Fruit fly (Drosophila melanogaster) whole organism, prepupa: ENCODE measurements around the gene Usp5.

Experiments
- Blimp-1 ChIP-seq: fragments of 200-800 bp; sonication (Bioruptor generic); optimal IDR thresholded peaks from 3 replicates; lab custom pipeline; 2017; ENCODE audit warnings: missing biosample characterization, missing genetic modification characterization, mild to moderate bottlenecking, moderate library complexity, missing genetic modification reagents
- CG10669 ChIP-seq: fragments of 200-800 bp; sonication (Bioruptor generic); optimal IDR thresholded peaks from 3 replicates; lab custom pipeline; 2018; ENCODE audit warnings: missing biosample characterization, mild to moderate bottlenecking, missing genetic modification characterization, moderate library complexity
- CG11294 ChIP-seq: fragments of 200-800 bp; sonication (Bioruptor generic); IDR thresholded peaks from 2 replicates; pipeline ENCODE4 v1.3.6; 2022; ENCODE audit warnings: missing biosample characterization, missing genetic modification characterization
- CG11762 ChIP-seq: fragments of 200-800 bp; sonication (Bioruptor generic); optimal IDR thresholded peaks from 3 replicates; lab custom pipeline; 2016; ENCODE audit warnings: missing biosample characterization, missing genetic modification characterization; ENCODE audit not compliant: insufficient read depth
- CG11902 ChIP-seq: fragments of 200-800 bp; sonication (Bioruptor generic); optimal IDR thresholded peaks from 3 replicates; lab custom pipeline; 2016; ENCODE audit warnings: missing biosample characterization, missing genetic modification characterization
- CG1621 ChIP-seq: fragments of 200-800 bp; sonication (Bioruptor generic); optimal IDR thresholded peaks from 3 replicates; lab custom pipeline; 2018; ENCODE audit warnings: missing biosample characterization, mild to moderate bottlenecking, missing genetic modification characterization
- CG16779 ChIP-seq: fragments of 200-800 bp; sonication (Bioruptor generic); optimal IDR thresholded peaks from 3 replicates; lab custom pipeline; 2017; ENCODE audit warnings: missing biosample characterization, mild to moderate bottlenecking, missing genetic modification characterization
- CG3032 ChIP-seq: fragments of 200-800 bp; optimal IDR thresholded peaks from 2 replicates; lab custom pipeline; 2019; ENCODE audit warnings: missing biosample characterization, mild to moderate bottlenecking, missing genetic modification characterization, moderate library complexity
- CG31627 ChIP-seq: fragments of 200-800 bp; sonication (Bioruptor generic); optimal IDR thresholded peaks from 3 replicates; lab custom pipeline; 2016; ENCODE audit warnings: missing biosample characterization, missing genetic modification characterization
- CG32006 ChIP-seq: fragments of 200-800 bp; sonication (Bioruptor generic); optimal IDR thresholded peaks from 3 replicates; lab custom pipeline; 2017; ENCODE audit warnings: missing biosample characterization, mild to moderate bottlenecking, missing genetic modification characterization
- CG6163 ChIP-seq: fragments of 200-800 bp; sonication (Bioruptor generic); IDR thresholded peaks from 3 replicates; pipeline ENCODE4 v1.3.6; 2022; ENCODE audit warnings: missing biosample characterization, missing genetic modification characterization
- CG6792 ChIP-seq: fragments of 200-800 bp; sonication (Bioruptor generic); optimal IDR thresholded peaks from 3 replicates; lab custom pipeline; 2016; ENCODE audit warnings: missing biosample characterization, missing genetic modification characterization
- CG6808 ChIP-seq: fragments of 200-800 bp; sonication (Bioruptor generic); optimal IDR thresholded peaks from 3 replicates; lab custom pipeline; 2017; ENCODE audit warnings: missing biosample characterization, missing genetic modification characterization, mild to moderate bottlenecking, moderate library complexity, missing genetic modification reagents
- CG6854 ChIP-seq: fragments of 200-800 bp; sonication (Bioruptor generic); optimal IDR thresholded peaks from 2 replicates; lab custom pipeline; 2017; ENCODE audit warnings: missing biosample characterization, mild to moderate bottlenecking, missing genetic modification characterization
- CG7368 ChIP-seq: fragments of 200-800 bp; sonication (Bioruptor generic); optimal IDR thresholded peaks from 3 replicates; lab custom pipeline; 2016; ENCODE audit warnings: missing biosample characterization, missing genetic modification characterization
- Eip75B ChIP-seq: fragments of 200-800 bp; sonication (Bioruptor generic); optimal IDR thresholded peaks from 3 replicates; lab custom pipeline; 2016; ENCODE audit warnings: missing biosample characterization, missing genetic modification characterization
- Eip78C ChIP-seq: fragments of 200-800 bp; sonication (Bioruptor generic); peaks from one replicate; lab custom pipeline; 2016; ENCODE audit warnings: missing biosample characterization, missing genetic modification characterization
- Eip93F ChIP-seq: fragments of 200-800 bp; sonication (Bioruptor generic); optimal IDR thresholded peaks from 2 replicates; lab custom pipeline; 2016; ENCODE audit warnings: missing biosample characterization, mild to moderate bottlenecking, missing genetic modification characterization
- Ets21C ChIP-seq: fragments of 200-800 bp; sonication (Bioruptor generic); optimal IDR thresholded peaks from 3 replicates; lab custom pipeline; 2016; ENCODE audit warnings: missing biosample characterization, missing genetic modification characterization
- Ets96B ChIP-seq: fragments of 200-800 bp; optimal IDR thresholded peaks from 2 replicates; lab custom pipeline; 2019; ENCODE audit warnings: missing biosample characterization, mild to moderate bottlenecking, missing genetic modification characterization, moderate library complexity
- Hr39 ChIP-seq: fragments of 200-800 bp; sonication (Bioruptor generic); optimal IDR thresholded peaks from 2 replicates; lab custom pipeline; 2016; ENCODE audit warnings: missing biosample characterization, missing genetic modification characterization
- Lpt ChIP-seq: fragments of 200-800 bp; sonication (Bioruptor generic); optimal IDR thresholded peaks from 3 replicates; lab custom pipeline; 2016; ENCODE audit warnings: missing biosample characterization, missing genetic modification characterization
- Met ChIP-seq: fragments of 200-800 bp; sonication (Bioruptor generic); optimal IDR thresholded peaks from 3 replicates; lab custom pipeline; 2016; ENCODE audit warnings: missing biosample characterization, missing genetic modification characterization
- OdsH ChIP-seq: fragments of 200-800 bp; sonication (Bioruptor generic); optimal IDR thresholded peaks from 3 replicates; lab custom pipeline; 2016; ENCODE audit warnings: missing biosample characterization, missing genetic modification characterization
- Sox102F ChIP-seq: fragments of 200-800 bp; sonication (Bioruptor generic); optimal IDR thresholded peaks from 2 replicates; lab custom pipeline; 2016; ENCODE audit warnings: missing biosample characterization, mild to moderate bottlenecking, missing genetic modification characterization
- Sox14 ChIP-seq: fragments of 200-800 bp; sonication (Bioruptor generic); optimal IDR thresholded peaks from 3 replicates; lab custom pipeline; 2016; ENCODE audit warnings: missing biosample characterization, missing genetic modification characterization
- Sox15 ChIP-seq: fragments of 200-800 bp; sonication (Bioruptor generic); optimal IDR thresholded peaks from 3 replicates; lab custom pipeline; 2016; ENCODE audit warnings: missing biosample characterization, missing genetic modification characterization
- achi ChIP-seq: fragments of 200-800 bp; sonication (Bioruptor generic); optimal IDR thresholded peaks from 3 replicates; lab custom pipeline; 2016; ENCODE audit warnings: missing biosample characterization, missing genetic modification characterization
- acj6 ChIP-seq: fragments of 200-800 bp; sonication (Bioruptor generic); optimal IDR thresholded peaks from 3 replicates; lab custom pipeline; 2016; ENCODE audit warnings: missing biosample characterization, missing genetic modification characterization
- eg ChIP-seq: fragments of 200-800 bp; sonication (Bioruptor generic); IDR thresholded peaks from 3 replicates; pipeline ENCODE4 v1.3.6; 2022; ENCODE audit warnings: missing biosample characterization, missing genetic modification characterization
- esn ChIP-seq: fragments of 200-800 bp; sonication (Bioruptor generic); optimal IDR thresholded peaks from 2 replicates; lab custom pipeline; 2016; ENCODE audit warnings: missing biosample characterization, mild to moderate bottlenecking, missing genetic modification characterization, moderate library complexity
- fd59A ChIP-seq: fragments of 200-800 bp; sonication (Bioruptor generic); optimal IDR thresholded peaks from 2 replicates; lab custom pipeline; 2017; ENCODE audit warnings: missing biosample characterization, mild to moderate bottlenecking, missing genetic modification characterization, missing genetic modification reagents
- fkh ChIP-seq: fragments of 200-800 bp; sonication (Bioruptor generic); optimal IDR thresholded peaks from 3 replicates; lab custom pipeline; 2017; ENCODE audit warnings: missing biosample characterization, mild to moderate bottlenecking, missing genetic modification characterization, moderate library complexity
- lz ChIP-seq: fragments of 200-800 bp; sonication (Bioruptor generic); optimal IDR thresholded peaks from 3 replicates; lab custom pipeline; 2016; ENCODE audit warnings: missing biosample characterization, missing genetic modification characterization
- spab ChIP-seq: fragments of 200-800 bp; sonication (Bioruptor generic); optimal IDR thresholded peaks from 2 replicates; lab custom pipeline; 2017; ENCODE audit warnings: missing biosample characterization, mild to moderate bottlenecking, missing genetic modification characterization, missing genetic modification reagents
- ss ChIP-seq, 2 experiments: fragments of 200-800 bp; sonication (Bioruptor generic); optimal IDR thresholded peaks; 2 replicates in 1 of 2; 3 replicates in 1 of 2; lab custom pipeline; 2017 to 2018; ENCODE audit warnings: mild to moderate bottlenecking in 2 of 2, missing biosample characterization in 2 of 2, missing genetic modification characterization in 2 of 2, moderate library complexity in 1 of 2
- svp ChIP-seq: fragments of 200-800 bp; sonication (Bioruptor generic); peaks from one replicate; lab custom pipeline; 2016; ENCODE audit warnings: missing biosample characterization, missing genetic modification characterization
- topi ChIP-seq: fragments of 200-800 bp; sonication (Bioruptor generic); optimal IDR thresholded peaks from 3 replicates; lab custom pipeline; 2016; ENCODE audit warnings: missing biosample characterization, missing genetic modification characterization
- vri ChIP-seq: fragments of 200-800 bp; sonication (Bioruptor generic); optimal IDR thresholded peaks from 3 replicates; lab custom pipeline; 2016; ENCODE audit warnings: missing biosample characterization, mild to moderate bottlenecking, missing genetic modification characterization

The Usp5 gene

DNA sequence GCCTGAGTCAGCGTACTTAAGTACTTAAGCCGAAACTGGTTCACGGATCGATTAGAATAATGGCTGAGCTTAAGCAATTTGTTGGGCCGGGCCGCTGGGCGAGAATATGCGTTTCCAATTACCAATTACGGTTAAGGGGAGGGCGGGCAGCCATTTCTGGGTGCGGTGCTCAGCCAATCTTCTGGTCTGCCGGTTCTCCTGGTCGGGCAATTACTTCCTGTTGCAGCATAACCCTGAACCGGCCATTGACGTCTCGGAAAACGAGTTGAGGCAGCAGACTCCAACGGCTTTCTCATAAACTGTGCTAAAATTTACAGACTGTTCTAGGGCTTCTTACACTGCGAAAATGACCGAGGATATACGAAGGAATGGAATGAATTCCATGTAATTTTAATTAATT, 47.0 kb downstream of the Usp5 start:
- TF ChIP-seq CG10669 (GFP tag; lab: Kevin White, UChicago) = peak; percentile 31
- TF ChIP-seq Lpt (GFP tag; lab: Kevin White, UChicago) = no peak
- TF ChIP-seq CG6808 (GFP tag; lab: Kevin White, UChicago) = peak; percentile 35
- no peak for TF ChIP-seq CG6792 (GFP tag; lab: Kevin White, UChicago)
- no peak for TF ChIP-seq Eip93F (GFP tag; lab: Kevin White, UChicago)

DNA sequence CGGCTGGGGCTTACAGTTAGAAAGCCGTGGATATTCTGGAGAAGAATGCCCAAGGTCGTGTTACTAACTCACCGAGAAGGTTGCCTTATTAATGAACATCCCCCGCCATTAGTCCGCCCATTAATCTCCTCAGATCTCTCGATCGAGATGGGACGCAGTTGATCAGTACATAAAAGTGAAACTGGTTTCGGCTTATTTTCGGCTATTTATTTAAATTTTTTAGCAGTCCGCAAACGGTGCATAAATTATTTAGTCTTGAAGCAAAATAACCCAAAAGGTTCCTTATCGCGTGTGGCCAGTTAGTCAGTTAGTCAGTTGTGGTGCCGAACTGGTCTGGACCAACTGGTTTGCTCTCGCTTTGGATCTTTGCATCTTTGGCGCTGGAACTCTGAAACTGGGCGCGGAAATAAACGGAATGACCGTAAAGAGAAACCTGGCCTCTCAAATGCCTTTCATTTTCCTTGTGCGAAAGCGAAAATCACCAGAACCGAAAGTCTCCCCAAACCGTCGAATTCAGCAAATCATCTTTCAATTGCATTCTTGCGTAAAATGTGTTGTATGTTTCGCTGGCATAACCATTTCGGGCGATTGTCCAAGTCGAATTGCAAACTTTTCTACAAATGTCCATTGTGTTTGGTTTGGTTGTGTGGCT, 49.3 kb downstream of the Usp5 start:
- TF ChIP-seq topi (GFP tag; lab: Kevin White, UChicago) (peak; percentile 6), Blimp-1 (GFP tag; lab: Kevin White, UChicago) (peak; percentile 99), OdsH (GFP tag; lab: Kevin White, UChicago) (no peak), eg (GFP tag; lab: Robert Waterston, UW) (0 out of 3 replicates have a peak, but pooled peaks have one; percentile 21), CG6854 (GFP tag; lab: Kevin White, UChicago) (peak; percentile 73), CG11762 (no peak), CG31627 (GFP tag; lab: Kevin White, UChicago) (no peak)

DNA sequence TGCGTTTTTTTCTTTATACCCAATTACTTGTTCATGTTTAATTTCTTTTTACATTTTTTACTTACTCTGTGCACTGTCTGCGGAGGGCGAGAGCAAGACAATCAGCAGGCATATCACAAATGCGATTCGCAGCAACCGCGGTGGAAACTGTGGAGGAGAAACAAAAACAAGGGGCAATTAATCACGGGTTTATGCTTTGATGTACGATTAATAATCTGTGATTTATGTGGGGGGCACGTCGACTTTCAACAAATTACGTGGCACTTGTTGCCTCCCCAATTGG, 50.6 kb downstream of the Usp5 start:
- TF ChIP-seq lz (GFP tag; lab: Kevin White, UChicago) (no peak), Ets21C (no peak), CG31627 (GFP tag; lab: Kevin White, UChicago) (no peak)
- TF ChIP-seq, all 60 proteins: peak for 0

DNA sequence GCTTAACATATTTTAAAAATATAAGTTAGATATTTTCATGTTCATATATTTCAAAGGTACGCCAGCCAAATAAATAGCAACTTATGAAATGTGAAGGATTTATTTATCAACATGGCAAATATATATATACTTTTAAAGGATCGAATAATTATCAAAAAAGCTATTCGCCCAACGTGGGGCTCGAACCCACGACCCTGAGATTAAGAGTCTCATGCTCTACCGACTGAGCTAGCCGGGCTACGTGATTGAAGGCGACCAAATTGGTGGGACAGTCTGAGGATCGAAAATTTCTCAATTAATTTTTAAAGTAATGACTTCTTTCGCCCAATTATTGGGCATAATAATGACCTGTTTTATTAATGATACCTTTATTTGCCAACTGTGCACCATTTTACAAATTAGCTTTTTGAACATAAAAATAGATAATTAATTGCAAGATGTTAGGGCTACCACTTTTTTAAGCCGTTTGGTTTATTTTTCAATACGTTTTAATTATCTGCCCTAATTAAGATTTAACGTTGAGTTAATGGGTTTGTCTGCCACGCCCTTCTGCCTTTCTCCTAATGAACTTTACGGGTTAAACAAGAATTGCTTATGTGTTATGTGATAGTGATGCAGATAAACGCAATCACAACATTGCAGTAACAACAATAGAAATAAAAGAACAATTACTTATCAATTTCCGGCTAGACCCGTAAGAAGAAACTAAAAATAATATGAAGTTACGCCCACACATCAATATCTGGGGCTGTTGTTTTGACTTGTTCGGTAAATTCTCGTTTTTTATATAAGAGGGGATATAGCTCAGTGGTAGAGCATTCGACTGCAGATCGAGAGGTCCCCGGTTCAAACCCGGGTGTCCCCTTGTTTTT, 51.2 kb downstream of the Usp5 start:
- TF ChIP-seq Lpt (GFP tag; lab: Kevin White, UChicago) (no peak), ss (GFP tag; optimal IDR thresholded peaks at IDR 0.05; lab: Kevin White, UChicago) (no peak), svp (GFP tag; lab: Kevin White, UChicago) (peak; percentile 65), CG32006 (GFP tag; lab: Kevin White, UChicago) (no peak), vri (no peak), achi (GFP tag; lab: Kevin White, UChicago) (no peak), CG7368 (GFP tag; lab: Kevin White, UChicago) (no peak), Eip78C (peak; percentile 49), fkh (GFP tag; lab: Kevin White, UChicago) (no peak), Ets96B (tag; lab: Kevin White, UChicago) (no peak)

DNA sequence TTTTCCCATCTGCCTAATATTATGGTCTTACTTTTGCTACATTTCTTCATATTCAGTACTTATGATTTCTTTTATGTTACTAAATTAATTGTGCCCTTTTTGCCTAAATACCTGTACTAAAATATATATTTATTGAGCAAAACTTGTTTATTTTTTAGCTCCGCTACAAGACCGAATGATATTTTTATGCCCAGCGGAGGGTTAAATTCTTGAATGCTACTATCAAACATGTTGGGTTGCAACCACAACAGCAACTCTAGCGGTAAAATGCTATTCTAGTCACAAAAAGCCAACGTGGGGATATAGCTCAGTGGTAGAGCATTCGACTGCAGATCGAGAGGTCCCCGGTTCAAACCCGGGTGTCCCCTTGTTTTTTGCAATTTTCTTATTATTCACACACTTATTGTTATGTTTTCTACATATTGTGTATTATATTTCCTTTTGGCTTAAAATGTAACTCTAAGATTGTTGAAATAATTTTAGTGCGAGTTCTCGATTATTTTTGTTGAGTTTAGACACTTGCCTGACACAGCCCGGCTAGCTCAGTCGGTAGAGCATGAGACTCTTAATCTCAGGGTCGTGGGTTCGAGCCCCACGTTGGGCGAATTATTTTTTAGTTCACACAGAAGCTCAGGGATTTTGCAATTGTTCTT, 52.0 kb downstream of the Usp5 start:
- TF ChIP-seq Eip78C = peak; percentile 86
- no peak for TF ChIP-seq vri
- peak; percentile 43 for TF ChIP-seq Met (GFP tag; lab: Kevin White, UChicago)
- TF ChIP-seq spab (GFP tag; lab: Kevin White, UChicago) = no peak
- TF ChIP-seq CG16779 (tag; lab: Kevin White, UChicago) = no peak
- peak; percentile 24 for TF ChIP-seq Eip75B
- peak; percentile 38 for TF ChIP-seq CG3032 (tag; lab: Kevin White, UChicago)
- no peak for TF ChIP-seq fd59A (GFP tag; lab: Kevin White, UChicago)
- TF ChIP-seq CG6163 (GFP tag; lab: Robert Waterston, UW) = 0 out of 3 replicates have a peak, but pooled peaks have one; percentile 14
- peak; percentile 33 for TF ChIP-seq Ets96B (tag; lab: Kevin White, UChicago)
- TF ChIP-seq Hr39 = no peak
- no peak for TF ChIP-seq CG1621 (tag; lab: Kevin White, UChicago)
- peak; percentile 42 for TF ChIP-seq topi (GFP tag; lab: Kevin White, UChicago)
- TF ChIP-seq Sox14 (GFP tag; lab: Kevin White, UChicago) = peak; percentile 34
- no peak for TF ChIP-seq CG11762
- TF ChIP-seq OdsH (GFP tag; lab: Kevin White, UChicago) = peak; percentile 31
- no peak for TF ChIP-seq Lpt (GFP tag; lab: Kevin White, UChicago)
- TF ChIP-seq acj6 (GFP tag; lab: Kevin White, UChicago) = peak; percentile 10
- TF ChIP-seq CG10669 (GFP tag; lab: Kevin White, UChicago) = peak; percentile 24
- TF ChIP-seq esn (GFP tag; lab: Kevin White, UChicago) = peak; percentile 40
- no peak for TF ChIP-seq Sox102F (GFP tag; lab: Kevin White, UChicago)
- TF ChIP-seq lz (GFP tag; lab: Kevin White, UChicago) = peak; percentile 39
- TF ChIP-seq Ets21C = no peak
- TF ChIP-seq Sox15 (GFP tag; lab: Kevin White, UChicago) = no peak
- no peak for TF ChIP-seq CG11294 (GFP tag; lab: Robert Waterston, UW)
- no peak for TF ChIP-seq CG11902 (GFP tag; lab: Kevin White, UChicago)
